Worm (Caenorhabditis elegans): Measurements from ENCODE around the gene F38B2.4.

- TF ChIP-seq ceh-82 (tag; optimal IDR thresholded peaks at IDR 0.05) (no peak), C34F6.9 (tag; optimal IDR thresholded peaks at IDR 0.05) (no peak), ama-1 (optimal IDR thresholded peaks at IDR 0.05) (no peak)
Measured at ce11 chrX:11317939-11318338, 30.4 kb upstream of the F38B2.4 start, which contains the start of gene hizr-1.
